Fruit fly (Drosophila melanogaster) Kc167 (cell line): Measurements from ENCODE around the gene Rel.

Source experiments
- Myc ChIP-seq: fragments of >200 bp; optimal IDR thresholded peaks from 2 replicates; lab custom pipeline; 2017; ENCODE audit warnings: missing external identifiers
- Sin3A ChIP-seq: fragments of >200 bp; optimal IDR thresholded peaks from 2 replicates; lab custom pipeline; 2018; ENCODE audit warnings: missing external identifiers
- h ChIP-seq: fragments of >200 bp; optimal IDR thresholded peaks from 3 replicates; lab custom pipeline; 2018; ENCODE audit warnings: missing external identifiers
- insv ChIP-seq: fragments of >200 bp; optimal IDR thresholded peaks from 3 replicates; lab custom pipeline; 2018; ENCODE audit warnings: missing external identifiers
- psq ChIP-seq: fragments of >200 bp; optimal IDR thresholded peaks from 2 replicates; lab custom pipeline; 2017; ENCODE audit warnings: missing external identifiers
- ttk ChIP-seq: sonication (Bioruptor generic); optimal IDR thresholded peaks from 2 replicates; lab custom pipeline; 2017; ENCODE audit warnings: missing external identifiers

Rel gene

DNA sequence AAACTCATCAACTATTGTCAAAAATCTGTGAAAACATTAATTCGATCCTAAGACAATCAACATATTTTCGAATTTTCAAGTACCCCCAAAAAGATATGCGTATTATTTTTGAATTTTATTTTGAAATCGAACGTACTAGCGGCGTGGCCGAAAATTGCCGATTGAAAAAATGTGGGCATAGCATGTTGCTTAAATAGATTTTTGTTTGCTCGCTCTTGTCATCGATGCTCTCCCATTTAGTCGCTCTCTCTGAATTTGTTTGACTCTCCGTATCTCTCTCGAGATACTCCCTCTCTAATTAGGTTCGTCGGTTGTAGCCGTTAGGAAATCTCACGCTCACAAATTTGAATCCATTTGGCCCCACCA, 9.2 kb upstream of the Rel start:
- TF ChIP-seq ttk (no peak), Myc (lab: Kevin White, UChicago) (no peak), insv (no peak), Sin3A (lab: Kevin White, UChicago) (no peak), psq (lab: Kevin White, UChicago) (no peak), h (lab: Kevin White, UChicago) (no peak)

DNA sequence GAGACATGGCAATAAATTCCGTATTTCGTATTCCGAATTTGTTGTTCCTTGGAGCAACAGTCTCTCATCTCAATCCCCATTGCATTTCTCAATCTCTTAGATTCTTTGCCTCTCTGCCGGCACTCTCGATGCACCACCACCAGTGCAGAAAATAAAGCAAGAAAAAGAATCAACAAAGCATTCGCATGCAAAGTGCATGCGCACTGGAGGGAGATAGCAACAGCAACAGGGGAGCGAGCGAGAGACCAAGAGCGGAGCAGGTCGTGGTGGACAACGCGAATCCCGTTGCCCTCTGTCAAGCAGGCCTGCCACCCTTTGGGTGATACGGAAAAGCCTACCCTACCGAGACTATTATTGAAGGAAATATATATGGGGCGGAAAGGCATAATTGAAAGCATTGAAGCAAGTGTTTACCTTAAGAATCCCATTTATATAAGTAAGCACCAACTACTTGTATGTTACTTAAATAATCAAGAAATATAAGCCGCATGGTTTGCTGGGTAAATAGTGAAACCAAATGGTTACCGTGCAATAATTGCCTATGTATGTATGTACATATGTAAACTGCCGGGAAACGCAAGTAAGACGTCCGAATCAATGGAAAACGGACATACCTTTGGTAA, 8.7 kb upstream of the Rel start:
- TF ChIP-seq insv: no peak
- no peak for TF ChIP-seq h (lab: Kevin White, UChicago)
- no peak for TF ChIP-seq ttk
- TF ChIP-seq Sin3A (lab: Kevin White, UChicago): no peak
- no peak for TF ChIP-seq psq (lab: Kevin White, UChicago)
- no peak for TF ChIP-seq Myc (lab: Kevin White, UChicago)

DNA sequence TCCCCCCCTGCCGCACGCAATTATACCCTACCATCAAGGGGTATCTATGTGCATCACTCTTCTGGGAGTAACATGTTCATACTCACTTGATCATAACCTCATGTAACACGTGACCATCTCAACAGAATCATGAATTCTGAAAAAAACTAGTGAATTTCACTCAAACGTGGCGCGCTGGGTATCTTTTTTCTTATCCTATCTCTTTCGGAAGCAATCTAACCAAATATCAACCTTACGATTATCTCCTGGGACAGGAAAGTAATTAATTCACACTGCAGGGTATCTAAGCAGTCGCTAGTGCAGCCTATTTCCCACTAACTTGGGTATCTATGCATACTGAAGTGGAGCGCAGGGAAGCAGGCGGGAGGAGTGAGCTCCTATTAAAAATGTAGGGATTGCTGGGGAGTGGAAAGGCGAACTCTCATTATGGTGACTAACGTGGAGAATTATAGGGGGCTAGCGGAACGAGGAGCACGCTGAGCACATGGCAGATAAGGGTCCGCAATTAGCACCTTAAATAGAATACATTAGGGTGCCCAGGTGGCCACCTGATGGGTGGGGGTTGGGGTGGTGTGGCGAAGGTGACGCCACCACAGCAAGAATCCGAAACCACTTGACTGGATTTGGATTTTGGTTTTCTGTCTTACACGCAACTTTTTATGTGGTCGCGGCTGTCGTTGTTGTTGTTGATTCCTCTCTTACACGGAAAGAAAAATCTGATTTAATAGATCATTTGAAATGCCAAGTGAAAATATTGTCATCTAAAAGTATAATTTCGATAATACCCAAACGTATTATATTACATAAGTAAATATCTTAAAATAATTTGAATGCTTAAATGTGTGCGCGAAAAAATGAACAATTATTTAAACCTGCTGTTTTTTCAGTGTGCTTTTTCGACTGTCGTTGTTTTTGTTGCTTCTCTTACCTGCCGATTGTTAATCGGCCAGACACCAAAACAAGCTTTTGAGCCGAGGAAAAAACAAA, 7.6 kb upstream of the Rel start:
- TF ChIP-seq insv (no peak), Sin3A (lab: Kevin White, UChicago) (no peak), ttk (no peak), Myc (lab: Kevin White, UChicago) (no peak), h (lab: Kevin White, UChicago) (no peak), psq (lab: Kevin White, UChicago) (no peak)

DNA sequence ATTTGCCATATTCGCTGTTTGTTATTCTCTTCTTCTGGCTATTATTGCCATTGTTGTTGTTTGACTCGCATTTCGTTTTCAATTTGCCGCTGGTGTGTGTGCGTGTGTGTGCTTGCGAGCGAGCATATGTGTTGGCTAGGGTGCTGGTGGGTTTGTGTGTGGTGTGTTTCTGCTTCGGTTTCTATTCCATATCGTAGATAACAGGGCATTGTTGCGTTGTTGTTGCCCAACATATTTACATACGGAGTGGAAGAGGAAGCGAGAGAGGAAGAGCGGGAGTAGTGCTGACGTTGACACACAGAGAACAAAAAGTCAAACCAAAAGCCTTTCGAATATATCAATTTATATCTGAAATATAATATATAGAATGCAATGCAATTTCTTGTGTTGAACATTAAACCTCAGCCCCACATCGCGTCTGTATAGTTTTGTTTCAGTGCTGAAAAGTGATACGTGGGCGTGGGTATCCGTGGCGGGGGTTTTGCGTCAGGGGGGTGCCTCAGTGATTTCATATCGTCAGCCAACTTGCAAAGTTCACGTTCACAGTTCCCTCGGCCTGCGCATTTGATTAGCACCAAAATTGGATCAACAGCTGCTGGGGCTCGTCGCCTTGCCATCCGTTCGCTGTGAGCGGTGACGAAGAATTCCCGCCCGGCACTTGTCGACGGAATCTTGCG, 6.8 kb upstream of the Rel start:
- TF ChIP-seq insv (no peak), ttk (no peak), Sin3A (lab: Kevin White, UChicago) (no peak), psq (lab: Kevin White, UChicago) (no peak), Myc (lab: Kevin White, UChicago) (no peak), h (lab: Kevin White, UChicago) (no peak)

DNA sequence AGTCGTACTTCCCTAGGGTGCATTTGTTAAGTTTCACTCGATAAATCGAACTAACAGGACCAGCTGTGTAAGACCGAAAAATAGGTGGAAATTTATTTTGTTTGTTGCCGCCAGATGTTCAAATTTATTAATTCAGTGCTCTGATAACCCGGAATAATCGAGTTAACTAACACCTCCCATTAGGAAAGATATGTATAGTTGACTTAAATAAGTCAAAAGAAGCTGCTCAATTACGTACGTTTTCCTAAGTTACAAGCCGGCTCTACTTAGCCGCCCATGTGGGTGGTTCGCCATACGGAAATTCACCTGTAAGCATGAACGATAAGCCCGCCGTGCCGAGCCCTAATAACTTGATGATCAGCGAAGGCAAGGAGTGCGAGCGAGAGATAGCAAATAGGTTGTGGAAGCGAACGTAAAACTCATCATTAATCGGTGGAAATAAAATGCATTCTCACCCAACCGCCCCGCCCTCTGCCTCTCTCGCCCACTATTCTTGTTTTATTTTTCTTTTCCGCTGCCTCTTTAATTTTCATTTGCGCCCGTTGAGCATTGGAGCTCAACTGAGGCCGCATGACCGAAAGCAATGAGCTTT, 6.2 kb upstream of the Rel start:
- no peak for TF ChIP-seq h (lab: Kevin White, UChicago)
- no peak for TF ChIP-seq psq (lab: Kevin White, UChicago)
- TF ChIP-seq Myc (lab: Kevin White, UChicago): no peak
- no peak for TF ChIP-seq ttk
- no peak for TF ChIP-seq Sin3A (lab: Kevin White, UChicago)
- no peak for TF ChIP-seq insv

DNA sequence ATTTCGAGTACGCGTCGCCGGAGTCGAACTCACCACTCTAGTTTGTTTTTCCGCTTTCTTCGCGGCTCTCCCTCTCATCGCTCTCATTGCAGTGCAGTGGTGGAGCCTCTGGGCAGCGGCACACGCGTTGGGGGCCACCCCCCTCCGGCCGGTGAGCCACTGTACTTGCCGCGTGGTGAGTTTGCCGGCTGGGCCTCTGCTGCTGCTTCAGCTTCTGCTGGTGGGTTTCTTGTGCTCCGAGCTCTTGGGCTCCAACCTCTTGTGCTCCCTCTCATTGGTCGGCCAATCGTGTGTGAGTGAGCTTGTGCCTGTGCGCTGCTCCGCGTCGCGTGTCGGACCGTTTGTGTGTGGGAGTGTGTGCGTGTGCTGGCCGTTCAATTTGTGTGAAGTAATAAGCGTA, 5.2 kb upstream of the Rel start:
- TF ChIP-seq ttk (no peak), insv (no peak)

DNA sequence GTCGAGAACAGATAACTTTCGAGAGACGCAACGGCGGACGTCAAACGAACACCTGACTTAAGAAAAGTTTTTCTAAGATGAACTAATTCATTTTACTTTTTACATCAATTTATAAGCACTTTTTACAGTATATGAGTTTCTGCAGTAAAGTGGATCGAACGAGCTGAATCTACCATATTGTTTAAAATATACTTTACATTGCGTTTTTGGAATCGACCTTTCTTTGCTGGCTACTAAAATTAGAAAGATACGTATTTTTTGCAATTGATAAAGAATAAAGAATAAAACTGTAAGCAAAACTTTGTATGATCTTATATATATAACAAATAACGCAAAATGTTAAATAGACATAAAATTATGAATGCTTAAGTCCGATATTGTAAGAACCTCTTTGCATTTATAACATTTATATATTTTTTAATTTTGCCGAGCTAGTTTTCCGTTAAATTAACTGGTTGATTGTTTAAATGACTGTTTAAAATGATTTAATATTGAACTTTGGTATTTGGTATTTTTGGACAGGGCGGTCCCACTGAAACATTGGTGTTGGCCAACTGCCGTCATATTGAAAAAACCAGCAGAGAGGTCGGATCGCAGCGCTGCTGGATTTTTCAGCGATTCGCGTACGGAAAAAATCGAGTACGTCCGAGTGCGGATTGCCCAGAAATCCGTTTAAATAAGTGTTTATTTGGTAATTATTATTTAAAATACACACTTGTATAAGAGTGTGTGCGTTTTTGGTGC, 4.3 kb upstream of the Rel start, which contains the start of gene Kdm2:
Gene Kdm2, plus strand, starts transcription at position 559 of the 744 bp plus-strand sequence.
- TF ChIP-seq insv (no peak), h (lab: Kevin White, UChicago) (no peak), psq (lab: Kevin White, UChicago) (no peak), Myc (lab: Kevin White, UChicago) (no peak), ttk (no peak), Sin3A (lab: Kevin White, UChicago) (no peak)

DNA sequence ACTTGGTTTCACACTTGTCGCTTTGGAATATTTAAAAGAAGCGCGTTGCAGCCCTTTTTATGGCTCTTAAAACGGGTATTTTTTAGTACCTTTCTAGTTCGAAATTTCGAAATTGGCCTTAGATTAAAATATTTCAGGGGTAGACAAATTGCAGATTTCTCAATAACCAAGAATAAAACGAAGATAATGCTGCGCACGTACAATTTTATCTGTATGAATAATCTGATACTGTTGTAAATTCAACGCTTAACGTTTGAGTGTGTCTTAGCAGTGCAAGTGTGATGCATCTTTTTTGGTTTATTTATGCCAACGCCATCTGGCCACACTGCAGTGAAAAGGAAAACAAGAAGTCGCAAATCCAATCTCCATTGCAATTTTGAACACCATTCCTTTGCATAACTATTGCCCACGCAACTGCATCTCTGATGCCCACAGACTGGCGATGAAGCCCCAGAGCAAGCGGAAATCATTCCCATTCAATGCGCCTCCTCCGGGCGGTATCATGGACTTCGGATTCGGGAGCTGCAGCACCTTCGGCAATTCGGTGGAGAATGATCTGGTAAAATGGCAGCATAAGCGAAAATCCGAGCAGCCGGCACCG, 2.8 kb upstream of the Rel start, which contains the start of gene Nmdmc:
Gene Nmdmc, minus strand, starts transcription at position 37 of the 601 bp plus-strand sequence.
- no peak for TF ChIP-seq Sin3A (lab: Kevin White, UChicago)
- TF ChIP-seq ttk: no peak
- TF ChIP-seq psq (lab: Kevin White, UChicago): no peak
- TF ChIP-seq h (lab: Kevin White, UChicago): no peak
- no peak for TF ChIP-seq Myc (lab: Kevin White, UChicago)
- TF ChIP-seq insv: no peak

DNA sequence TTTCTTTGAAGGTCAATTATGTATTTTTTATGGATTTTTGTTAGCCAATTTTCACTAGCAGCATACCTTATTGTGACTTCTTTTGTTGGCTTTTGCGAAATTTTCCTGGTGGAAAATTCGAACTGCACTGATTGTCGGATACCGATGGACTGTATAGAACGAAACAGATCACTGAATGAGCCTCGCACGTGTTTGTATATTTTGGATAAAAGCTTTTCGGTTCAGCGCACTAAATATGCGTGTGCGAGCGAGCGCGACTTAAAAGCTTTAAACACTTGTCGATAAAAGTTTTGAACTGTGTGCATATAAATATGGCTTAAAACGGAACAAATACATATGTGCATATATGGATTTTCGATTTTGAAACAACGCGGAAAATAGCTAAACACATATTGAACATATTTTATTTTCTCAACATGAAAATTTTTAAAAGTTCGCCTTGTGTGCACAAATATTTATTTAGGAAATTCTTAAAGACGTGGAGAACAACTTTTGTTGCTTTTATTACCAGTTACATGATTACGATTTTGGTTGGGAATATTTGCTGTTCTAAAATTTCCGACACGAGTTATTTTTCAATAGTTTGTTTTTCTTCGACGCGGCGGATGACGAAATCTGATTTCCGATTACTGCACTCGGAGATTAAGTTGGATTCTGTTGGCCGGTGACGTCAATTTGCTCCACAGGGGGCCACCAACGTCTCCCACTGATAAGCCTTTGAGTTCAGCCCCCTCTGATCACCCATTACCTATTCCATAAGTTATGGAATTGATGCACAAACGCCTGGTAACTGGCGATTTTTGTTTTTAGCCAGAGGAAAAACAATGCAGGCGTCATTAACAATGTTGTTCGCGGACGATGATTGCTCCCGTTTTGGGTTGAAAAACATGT, 1.6 kb upstream of the Rel start:
- TF ChIP-seq Sin3A (lab: Kevin White, UChicago) (no peak), ttk (no peak), h (lab: Kevin White, UChicago) (no peak), psq (lab: Kevin White, UChicago) (no peak), Myc (lab: Kevin White, UChicago) (no peak), insv (no peak)
